Worm (Caenorhabditis elegans) whole organism, midembryonic: ENCODE results near the gene AH6.17.

Source experiments
- T22C8.4 ChIP-seq: fragments of 200-800 bp; sonication (Bioruptor generic); IDR thresholded peaks from 2 replicates; pipeline ENCODE4 v1.3.6; 2022; ENCODE audit warnings: missing genetic modification characterization, missing compliant biosample characterization
- cog-1 ChIP-seq: sonication (generic microtip); optimal IDR thresholded peaks from 2 replicates; lab custom pipeline; 2016; ENCODE audit warnings: missing genetic modification characterization, missing compliant biosample characterization
- flt-1 ChIP-seq: fragments of 200-800 bp; sonication (Bioruptor generic); IDR thresholded peaks from 2 replicates; pipeline ENCODE4 v1.3.6; 2022; ENCODE audit warnings: missing genetic modification characterization, missing compliant biosample characterization
- klf-2 ChIP-seq: fragments of 200-800 bp; sonication (Bioruptor generic); conservative IDR thresholded peaks from 2 replicates; pipeline ENCODE4 v1.3.6; 2022; ENCODE audit warnings: missing genetic modification reagents, missing genetic modification characterization, missing compliant biosample characterization
- med-1 ChIP-seq: sonication (generic microtip); optimal IDR thresholded peaks from 2 replicates; lab custom pipeline; 2017; ENCODE audit warnings: missing genetic modification characterization, mild to moderate bottlenecking, missing compliant biosample characterization, antibody characterized with exemption, missing genetic modification reagents; ENCODE audit not compliant: insufficient read depth
- ref-1 ChIP-seq: fragments of 200-800 bp; sonication (Bioruptor generic); conservative IDR thresholded peaks from 2 replicates; pipeline ENCODE4 v1.3.6; 2022; ENCODE audit warnings: missing genetic modification reagents, missing genetic modification characterization, missing compliant biosample characterization
- tab-1 ChIP-seq: fragments of 200-800 bp; sonication (Bioruptor generic); IDR thresholded peaks from 2 replicates; pipeline ENCODE4 v1.3.6; 2022; ENCODE audit warnings: missing genetic modification characterization, missing compliant biosample characterization
- ztf-23 ChIP-seq: fragments of 200-800 bp; sonication (Bioruptor generic); IDR thresholded peaks from 2 replicates; pipeline ENCODE4 v1.3.6; 2022; ENCODE audit warnings: missing genetic modification reagents, missing genetic modification characterization, missing compliant biosample characterization
- ztf-29 ChIP-seq: fragments of 200-800 bp; sonication (Bioruptor generic); IDR thresholded peaks from 2 replicates; pipeline ENCODE4 v1.3.6; 2022; ENCODE audit warnings: missing genetic modification reagents, missing genetic modification characterization, missing compliant biosample characterization

Gene AH6.17

ce11 chrII:9544386-9544785 lies 21.4 kb downstream of the AH6.17 start, which contains the start of gene sra-7:
TSS of gene sra-7 (plus strand) at chrII:9544686.
- no peak for TF ChIP-seq ztf-23 (GFP tag; lab: Robert Waterston, UW)
- TF ChIP-seq ref-1: no peak

ce11 chrII:9550718-9551117 lies 27.7 kb downstream of the AH6.17 start, which contains the start of gene sra-6:
TSS of gene sra-6 (minus strand) at chrII:9550818.
- TF ChIP-seq ztf-29 (GFP tag; lab: Robert Waterston, UW) (no peak), cog-1 (tag; lab: Kevin White, UChicago) (no peak), ref-1 (no peak), flt-1 (GFP tag; lab: Robert Waterston, UW) (no peak), med-1 (GFP tag; lab: Kevin White, UChicago) (no peak), tab-1 (GFP tag; lab: Robert Waterston, UW) (no peak), klf-2 (GFP tag; lab: Robert Waterston, UW) (no peak)

- TF ChIP-seq flt-1 (GFP tag; lab: Robert Waterston, UW) (no peak), tab-1 (GFP tag; lab: Robert Waterston, UW) (no peak), T22C8.4 (GFP tag; lab: Robert Waterston, UW) (no peak), med-1 (GFP tag; lab: Kevin White, UChicago) (no peak), ref-1 (no peak), ztf-29 (GFP tag; lab: Robert Waterston, UW) (no peak), ztf-23 (GFP tag; lab: Robert Waterston, UW) (no peak), cog-1 (tag; lab: Kevin White, UChicago) (no peak), klf-2 (GFP tag; lab: Robert Waterston, UW) (no peak)
These were observed 28.6 kb downstream of the AH6.17 start, which contains the start of gene F35H8.12 for ce11 chrII:9551536-9551935. TSS of gene F35H8.12 (plus strand) at chrII:9551836.

ce11 chrII:9553179-9553578 lies 30.2 kb downstream of the AH6.17 start, which contains the start of gene F35H8.1:
TSS of gene F35H8.1 (minus strand) at chrII:9553279.
- TF ChIP-seq ztf-23 (GFP tag; lab: Robert Waterston, UW) (no peak), T22C8.4 (GFP tag; lab: Robert Waterston, UW) (no peak), flt-1 (GFP tag; lab: Robert Waterston, UW) (no peak), cog-1 (tag; lab: Kevin White, UChicago) (no peak), klf-2 (GFP tag; lab: Robert Waterston, UW) (no peak), med-1 (GFP tag; lab: Kevin White, UChicago) (no peak), ztf-29 (GFP tag; lab: Robert Waterston, UW) (no peak), tab-1 (GFP tag; lab: Robert Waterston, UW) (no peak), ref-1 (no peak)

ce11 chrII:9554925-9555553 lies 32.1 kb downstream of the AH6.17 start, which contains the start of gene F35H8.2:
TSS of gene F35H8.2 (plus strand) at chrII:9555503.
- TF ChIP-seq tab-1 (GFP tag; lab: Robert Waterston, UW): no peak
- no peak for TF ChIP-seq cog-1 (tag; lab: Kevin White, UChicago)
- no peak for TF ChIP-seq ref-1
- no peak for TF ChIP-seq ztf-29 (GFP tag; lab: Robert Waterston, UW)
- TF ChIP-seq ztf-23 (GFP tag; lab: Robert Waterston, UW): no peak
- TF ChIP-seq klf-2 (GFP tag; lab: Robert Waterston, UW): no peak
- TF ChIP-seq T22C8.4 (GFP tag; lab: Robert Waterston, UW): no peak
- no peak for TF ChIP-seq med-1 (GFP tag; lab: Kevin White, UChicago)
- no peak for TF ChIP-seq flt-1 (GFP tag; lab: Robert Waterston, UW)

- TF ChIP-seq cog-1 (tag; lab: Kevin White, UChicago) (no peak), ztf-23 (GFP tag; lab: Robert Waterston, UW) (no peak), klf-2 (GFP tag; lab: Robert Waterston, UW) (no peak), flt-1 (GFP tag; lab: Robert Waterston, UW) (no peak), tab-1 (GFP tag; lab: Robert Waterston, UW) (no peak), ref-1 (no peak), ztf-29 (GFP tag; lab: Robert Waterston, UW) (no peak), med-1 (GFP tag; lab: Kevin White, UChicago) (no peak), T22C8.4 (GFP tag; lab: Robert Waterston, UW) (no peak)
These were observed 33.6 kb downstream of the AH6.17 start for ce11 chrII:9556582-9556981.

- TF ChIP-seq med-1 (GFP tag; lab: Kevin White, UChicago): no peak
- TF ChIP-seq tab-1 (GFP tag; lab: Robert Waterston, UW): no peak
- no peak for TF ChIP-seq ztf-29 (GFP tag; lab: Robert Waterston, UW)
- no peak for TF ChIP-seq ztf-23 (GFP tag; lab: Robert Waterston, UW)
- TF ChIP-seq ref-1: no peak
- TF ChIP-seq klf-2 (GFP tag; lab: Robert Waterston, UW): no peak
- no peak for TF ChIP-seq cog-1 (tag; lab: Kevin White, UChicago)
- TF ChIP-seq flt-1 (GFP tag; lab: Robert Waterston, UW): no peak
- TF ChIP-seq T22C8.4 (GFP tag; lab: Robert Waterston, UW): no peak
These were observed 34.6 kb downstream of the AH6.17 start, which contains the start of gene zfp-2 for ce11 chrII:9557437-9558150. TSS of gene zfp-2 (plus strand) at chrII:9557650.

- TF ChIP-seq flt-1 (GFP tag; lab: Robert Waterston, UW) (no peak), med-1 (GFP tag; lab: Kevin White, UChicago) (no peak), T22C8.4 (GFP tag; lab: Robert Waterston, UW) (no peak), cog-1 (tag; lab: Kevin White, UChicago) (no peak), klf-2 (GFP tag; lab: Robert Waterston, UW) (no peak), ztf-23 (GFP tag; lab: Robert Waterston, UW) (no peak), tab-1 (GFP tag; lab: Robert Waterston, UW) (no peak), ztf-29 (GFP tag; lab: Robert Waterston, UW) (no peak)
These were observed 35.9 kb downstream of the AH6.17 start for ce11 chrII:9558906-9559305.
